Fruit fly (Drosophila melanogaster) whole organism, adult: Measurements from ENCODE around the gene Arl8.

Experiments
- CG11617 ChIP-seq: fragments of 200-800 bp; sonication (Bioruptor generic); optimal IDR thresholded peaks from 2 replicates; lab custom pipeline; 2017; ENCODE audit warnings: mild to moderate bottlenecking, missing biosample characterization, missing genetic modification reagents, missing genetic modification characterization
- CG12768 ChIP-seq: fragments of 200-800 bp; sonication (Bioruptor generic); optimal IDR thresholded peaks from 2 replicates; lab custom pipeline; 2017; ENCODE audit warnings: missing biosample characterization, missing genetic modification characterization, mild to moderate bottlenecking, moderate library complexity, missing genetic modification reagents
- CG1620 ChIP-seq: fragments of 200-800 bp; sonication (Bioruptor generic); optimal IDR thresholded peaks from 2 replicates; lab custom pipeline; 2016; ENCODE audit warnings: missing biosample characterization, missing genetic modification characterization
- CG33017 ChIP-seq: fragments of 200-800 bp; sonication (Bioruptor generic); optimal IDR thresholded peaks from 2 replicates; lab custom pipeline; 2018; ENCODE audit warnings: missing biosample characterization, mild to moderate bottlenecking, missing genetic modification characterization, moderate library complexity
- Clk ChIP-seq: fragments of 200-800 bp; sonication (Bioruptor generic); optimal IDR thresholded peaks from 2 replicates; lab custom pipeline; 2017; ENCODE audit warnings: missing biosample characterization, missing genetic modification characterization
- Mnt ChIP-seq: fragments of 200-800 bp; sonication (Bioruptor generic); optimal IDR thresholded peaks from 2 replicates; lab custom pipeline; 2016; ENCODE audit warnings: missing biosample characterization, mild to moderate bottlenecking, missing genetic modification characterization
- bab1 ChIP-seq: fragments of 200-800 bp; sonication (Bioruptor generic); optimal IDR thresholded peaks from 3 replicates; lab custom pipeline; 2019; ENCODE audit warnings: missing biosample characterization, mild to moderate bottlenecking, missing genetic modification characterization, moderate library complexity
- kay ChIP-seq: fragments of 200-800 bp; sonication (Bioruptor generic); peaks from one replicate; lab custom pipeline; 2016; ENCODE audit warnings: missing biosample characterization, missing genetic modification characterization, borderline replicate concordance
- ovo ChIP-seq: fragments of 200-800 bp; sonication (Bioruptor generic); optimal IDR thresholded peaks from 2 replicates; lab custom pipeline; 2016; ENCODE audit warnings: missing biosample characterization, missing genetic modification characterization
- pad ChIP-seq: fragments of 200-800 bp; sonication (Bioruptor generic); optimal IDR thresholded peaks from 3 replicates; lab custom pipeline; 2017; ENCODE audit warnings: missing biosample characterization, missing genetic modification characterization, mild to moderate bottlenecking, moderate library complexity, missing genetic modification reagents
- tj ChIP-seq: fragments of 200-800 bp; sonication (Bioruptor generic); optimal IDR thresholded peaks from 3 replicates; lab custom pipeline; 2017; ENCODE audit warnings: missing biosample characterization, mild to moderate bottlenecking, missing genetic modification characterization, moderate library complexity
- toe ChIP-seq: fragments of 200-800 bp; sonication (Bioruptor generic); optimal IDR thresholded peaks from 2 replicates; lab custom pipeline; 2016; ENCODE audit warnings: missing biosample characterization, missing genetic modification characterization

Arl8 gene

dm6 chr3R:8160056-8161017, 33.9 kb downstream of the Arl8 start:
- TF ChIP-seq CG33017 (tag; lab: Kevin White, UChicago) (no peak), ovo (no peak), Mnt (GFP tag; lab: Kevin White, UChicago) (no peak)

- TF ChIP-seq ovo: no peak
- TF ChIP-seq pad (GFP tag; lab: Kevin White, UChicago): no peak
- no peak for TF ChIP-seq CG11617 (GFP tag; lab: Kevin White, UChicago)
- TF ChIP-seq kay (GFP tag; lab: Kevin White, UChicago): no peak
- TF ChIP-seq Mnt (GFP tag; lab: Kevin White, UChicago): no peak
- no peak for TF ChIP-seq toe
- no peak for TF ChIP-seq bab1 (GFP tag; lab: Kevin White, UChicago)
- TF ChIP-seq CG1620: no peak
- no peak for TF ChIP-seq CG12768 (GFP tag; lab: Kevin White, UChicago)
These were observed 38.4 kb downstream of the Arl8 start for dm6 chr3R:8164850-8165249.

- TF ChIP-seq bab1 (GFP tag; lab: Kevin White, UChicago) (no peak), tj (GFP tag; lab: Kevin White, UChicago) (no peak), Clk (GFP tag; lab: Kevin White, UChicago) (no peak), CG33017 (tag; lab: Kevin White, UChicago) (no peak), ovo (no peak)
These were observed 45.2 kb downstream of the Arl8 start for dm6 chr3R:8171489-8172161.

dm6 chr3R:8176058-8176673, 49.8 kb downstream of the Arl8 start:
- TF ChIP-seq CG1620: no peak
